Worm (Caenorhabditis elegans) whole organism, L4 larva: ENCODE data around the gene imph-1.

Experiments
- D1046.2 ChIP-seq: fragments of 200-800 bp; sonication (Bioruptor generic); IDR thresholded peaks from 2 replicates; pipeline ENCODE4 v1.3.6; 2022; ENCODE audit warnings: missing genetic modification characterization, missing compliant biosample characterization
- F10B5.3 ChIP-seq: sonication (generic microtip); optimal IDR thresholded peaks from 2 replicates; lab custom pipeline; 2016; ENCODE audit warnings: mild to moderate bottlenecking, missing genetic modification characterization, missing compliant biosample characterization
- Y48G9A.11 ChIP-seq: fragments of 200-800 bp; sonication (Bioruptor generic); IDR thresholded peaks from 2 replicates; pipeline ENCODE4 v1.3.6; 2022; ENCODE audit warnings: missing genetic modification reagents, missing genetic modification characterization, missing compliant biosample characterization
- Y5F2A.4 ChIP-seq: fragments of 200-800 bp; sonication (Bioruptor generic); optimal IDR thresholded peaks from 2 replicates; lab custom pipeline; 2018; ENCODE audit warnings: mild to moderate bottlenecking, missing genetic modification characterization, missing compliant biosample characterization
- Y75B8A.6 ChIP-seq: fragments of 200-800 bp; sonication (Bioruptor generic); IDR thresholded peaks from 2 replicates; pipeline ENCODE4 v1.3.6; 2022; ENCODE audit warnings: missing genetic modification reagents, missing genetic modification characterization, missing compliant biosample characterization
- aha-1 ChIP-seq: fragments of 150-350 bp; peaks from one replicate; lab custom pipeline; 2014; ENCODE audit warnings: missing biosample characterization, missing genetic modification characterization
- aly-2 ChIP-seq: sonication (generic microtip); optimal IDR thresholded peaks from 2 replicates; lab custom pipeline; 2018; ENCODE audit warnings: missing biosample characterization, missing genetic modification characterization
- ceh-20 ChIP-seq: fragments of 200-800 bp; sonication (Bioruptor generic); IDR thresholded peaks from 2 replicates; pipeline ENCODE4 v1.3.6; 2022; ENCODE audit warnings: missing genetic modification reagents, missing genetic modification characterization, missing compliant biosample characterization
- ceh-28 ChIP-seq: fragments of 150-350 bp; optimal IDR thresholded peaks from 2 replicates; lab custom pipeline; 2014; ENCODE audit warnings: missing biosample characterization, missing genetic modification reagents, missing genetic modification characterization
- ceh-32 ChIP-seq: sonication (generic microtip); optimal IDR thresholded peaks from 2 replicates; lab custom pipeline; 2016; ENCODE audit warnings: mild to moderate bottlenecking, missing genetic modification characterization, missing compliant biosample characterization; ENCODE audit not compliant: poor library complexity
- ceh-44 ChIP-seq: fragments of 200-800 bp; sonication (Bioruptor generic); IDR thresholded peaks from 2 replicates; pipeline ENCODE4 v1.3.6; 2022; ENCODE audit warnings: missing genetic modification reagents, missing genetic modification characterization, missing compliant biosample characterization
- ceh-82 ChIP-seq: sonication (generic microtip); optimal IDR thresholded peaks from 2 replicates; lab custom pipeline; 2017; ENCODE audit warnings: missing biosample characterization, missing genetic modification characterization
- ces-1 ChIP-seq: fragments of 150-350 bp; sonication (generic microtip); optimal IDR thresholded peaks from 4 replicates; lab custom pipeline; 2014; ENCODE audit warnings: missing biosample characterization, missing genetic modification reagents, missing genetic modification characterization
- cey-2 ChIP-seq: sonication (generic microtip); optimal IDR thresholded peaks from 3 replicates; lab custom pipeline; 2017; ENCODE audit warnings: missing genetic modification characterization, mild to moderate bottlenecking, missing compliant biosample characterization, antibody characterized with exemption, borderline replicate concordance; ENCODE audit not compliant: insufficient read depth
- daf-16 ChIP-seq, 3 experiments: sonication (generic microtip); optimal IDR thresholded peaks; 2 replicates each; lab custom pipeline; 2016 to 2017; ENCODE audit warnings: missing genetic modification characterization in 3 of 3, missing genetic modification reagents in 3 of 3, mild to moderate bottlenecking in 2 of 3, missing compliant biosample characterization in 2 of 3, missing biosample characterization in 1 of 3, moderate library complexity in 1 of 3
- daf-8 ChIP-seq: fragments of 200-800 bp; sonication (Bioruptor generic); IDR thresholded peaks from 2 replicates; pipeline ENCODE4 v1.3.6; 2022; ENCODE audit warnings: missing genetic modification characterization, missing compliant biosample characterization
- dmd-8 ChIP-seq: fragments of 200-800 bp; sonication (Bioruptor generic); IDR thresholded peaks from 2 replicates; pipeline ENCODE4 v1.3.6; 2022; ENCODE audit warnings: missing genetic modification characterization, missing compliant biosample characterization
- dpl-1 ChIP-seq: fragments of 150-350 bp; optimal IDR thresholded peaks from 2 replicates; lab custom pipeline; 2014; ENCODE audit warnings: missing biosample characterization, missing genetic modification reagents, missing genetic modification characterization
- duxl-1 ChIP-seq: sonication (generic microtip); optimal IDR thresholded peaks from 2 replicates; lab custom pipeline; 2016; ENCODE audit warnings: mild to moderate bottlenecking, missing genetic modification characterization, moderate library complexity, missing compliant biosample characterization; ENCODE audit not compliant: poor library complexity
- dve-1 ChIP-seq: sonication (generic microtip); optimal IDR thresholded peaks from 2 replicates; lab custom pipeline; 2017; ENCODE audit warnings: antibody characterized with exemption, mild to moderate bottlenecking, missing genetic modification characterization, missing compliant biosample characterization; ENCODE audit not compliant: insufficient read depth
- egl-27 ChIP-seq: sonication (generic microtip); optimal IDR thresholded peaks from 3 replicates; lab custom pipeline; 2017; ENCODE audit warnings: missing biosample characterization, missing genetic modification reagents, missing genetic modification characterization
- fos-1 ChIP-seq: fragments of 150-350 bp; optimal IDR thresholded peaks from 2 replicates; lab custom pipeline; 2014; ENCODE audit warnings: missing biosample characterization, missing genetic modification characterization
- hmg-1.1 ChIP-seq: fragments of 200-800 bp; sonication (Bioruptor generic); IDR thresholded peaks from 2 replicates; pipeline ENCODE4 v1.3.6; 2022; ENCODE audit warnings: missing genetic modification reagents, missing genetic modification characterization, missing compliant biosample characterization
- jun-1 ChIP-seq: fragments of 150-350 bp; optimal IDR thresholded peaks from 2 replicates; lab custom pipeline; 2014; ENCODE audit warnings: missing biosample characterization, missing genetic modification reagents, missing genetic modification characterization
- lin-15B ChIP-seq: fragments of 150-350 bp; sonication (generic microtip); optimal IDR thresholded peaks from 3 replicates; lab custom pipeline; 2014; ENCODE audit warnings: missing biosample characterization, missing genetic modification characterization
- lin-29 ChIP-seq: fragments of 200-800 bp; sonication (Bioruptor generic); IDR thresholded peaks from 2 replicates; pipeline ENCODE4 v1.3.6; 2022; ENCODE audit warnings: missing genetic modification reagents, missing genetic modification characterization, missing compliant biosample characterization
- lsy-2 ChIP-seq, 2 experiments: fragments of 150-350 bp in 1 of 2; sonication (generic microtip) in 1 of 2; optimal IDR thresholded peaks; 2 replicates each; lab custom pipeline; 2014 to 2017; ENCODE audit warnings: missing biosample characterization in 2 of 2, missing genetic modification characterization in 2 of 2
- madf-5 ChIP-seq, 2 experiments: fragments of 200-800 bp; sonication (Bioruptor generic); IDR thresholded peaks; 2 replicates each; pipeline ENCODE4 v1.3.6; 2022; ENCODE audit warnings: missing compliant biosample characterization in 2 of 2, missing genetic modification characterization in 2 of 2
- mdl-1 ChIP-seq, 2 experiments: fragments of 150-350 bp in 1 of 2; sonication (generic microtip) in 1 of 2; optimal IDR thresholded peaks; 2 replicates each; lab custom pipeline; 2014 to 2017; ENCODE audit warnings: missing biosample characterization in 2 of 2, missing genetic modification characterization in 2 of 2
- mep-1 ChIP-seq: fragments of 150-350 bp; sonication (generic microtip); optimal IDR thresholded peaks from 3 replicates; lab custom pipeline; 2014; ENCODE audit warnings: missing biosample characterization, missing genetic modification characterization
- mes-2 ChIP-seq: sonication (generic microtip); optimal IDR thresholded peaks from 2 replicates; lab custom pipeline; 2016; ENCODE audit warnings: missing genotype, mild to moderate bottlenecking, missing genetic modification characterization, missing compliant biosample characterization; ENCODE audit not compliant: poor library complexity, severe bottlenecking
- mxl-3 ChIP-seq: fragments of 200-800 bp; sonication (Bioruptor generic); optimal IDR thresholded peaks from 2 replicates; lab custom pipeline; 2018; ENCODE audit warnings: mild to moderate bottlenecking, missing genetic modification characterization, missing compliant biosample characterization
- nhr-11 ChIP-seq: fragments of 150-350 bp; optimal IDR thresholded peaks from 2 replicates; lab custom pipeline; 2014; ENCODE audit warnings: missing biosample characterization, missing genetic modification characterization
- nhr-237 ChIP-seq: sonication (generic microtip); optimal IDR thresholded peaks from 2 replicates; lab custom pipeline; 2017; ENCODE audit warnings: missing biosample characterization, missing genetic modification characterization
- nhr-6 ChIP-seq: fragments of 150-350 bp; optimal IDR thresholded peaks from 2 replicates; lab custom pipeline; 2014; ENCODE audit warnings: missing biosample characterization, missing genetic modification characterization
- php-3 ChIP-seq: fragments of 200-800 bp; sonication (Bioruptor generic); IDR thresholded peaks from 2 replicates; pipeline ENCODE4 v1.3.6; 2022; ENCODE audit warnings: missing genetic modification reagents, missing genetic modification characterization, missing compliant biosample characterization
- pqm-1 ChIP-seq: sonication (generic microtip); optimal IDR thresholded peaks from 2 replicates; lab custom pipeline; 2017; ENCODE audit warnings: missing biosample characterization, missing genetic modification characterization
- rbr-2 ChIP-seq: sonication (generic microtip); optimal IDR thresholded peaks from 2 replicates; lab custom pipeline; 2016; ENCODE audit warnings: missing genotype, missing genetic modification characterization, missing compliant biosample characterization
- spr-1 ChIP-seq: sonication (generic microtip); optimal IDR thresholded peaks from 2 replicates; lab custom pipeline; 2016; ENCODE audit warnings: mild to moderate bottlenecking, missing genetic modification characterization, missing compliant biosample characterization
- tra-1 ChIP-seq: fragments of 200-800 bp; sonication (Bioruptor generic); IDR thresholded peaks from 2 replicates; pipeline ENCODE4 v1.3.6; 2022; ENCODE audit warnings: missing genetic modification reagents, missing genetic modification characterization, missing compliant biosample characterization
- unc-62 ChIP-seq, 3 experiments: fragments of 150-350 bp in 1 of 3; sonication (generic microtip); optimal IDR thresholded peaks in 2 of 3; peaks in 1 of 3; 1 replicate in 1 of 3; 2 replicates in 2 of 3; lab custom pipeline; 2014 to 2017; ENCODE audit warnings: missing biosample characterization in 3 of 3, missing genetic modification characterization in 3 of 3, missing genetic modification reagents in 3 of 3, missing genotype in 1 of 3
- zag-1 ChIP-seq: fragments of 150-350 bp; optimal IDR thresholded peaks from 2 replicates; lab custom pipeline; 2014; ENCODE audit warnings: missing biosample characterization, missing genetic modification characterization
- ztf-11 ChIP-seq: fragments of 150-350 bp; optimal IDR thresholded peaks from 2 replicates; lab custom pipeline; 2014; ENCODE audit warnings: missing biosample characterization, missing genetic modification characterization

Gene imph-1

DNA sequence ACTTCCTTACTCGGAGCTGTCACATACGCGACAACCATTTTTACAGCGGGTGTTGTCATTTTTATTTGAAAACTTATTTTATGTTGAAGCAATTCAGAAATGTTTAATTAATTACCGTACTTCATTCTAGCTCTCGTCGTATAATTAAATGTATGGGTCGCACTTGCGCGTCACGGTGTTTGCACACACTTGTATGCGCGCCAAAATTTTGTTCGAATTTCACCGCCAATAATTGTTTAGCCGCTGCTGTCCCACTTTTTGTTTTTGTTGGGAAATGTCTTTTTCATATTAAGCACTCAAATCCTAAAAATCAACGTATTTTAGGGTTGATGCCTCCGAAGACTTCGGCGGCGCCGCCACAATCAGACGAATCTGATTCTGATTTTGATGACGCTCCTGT lies 33.8 kb downstream of the imph-1 start, which contains the start of the genes F35G12.7 and smc-4 (continued):
- TF ChIP-seq jun-1 (no peak), ces-1 (GFP tag; lab: Kevin White, UChicago) (no peak), ceh-20 (GFP tag; lab: Robert Waterston, UW) (no peak), rbr-2 (tag; lab: Kevin White, UChicago) (peak; percentile 26), fos-1 (no peak), aly-2 (tag; lab: Kevin White, UChicago) (no peak), unc-62 (GFP tag; optimal IDR thresholded peaks at IDR 0.05 in 1 of 2; lab: Kevin White, UChicago) (peak in 1 of 2 experiments; percentile 86), unc-62 (tag; optimal IDR thresholded peaks at IDR 0.05; lab: Kevin White, UChicago) (no peak), ceh-44 (GFP tag; lab: Robert Waterston, UW) (0 out of 2 replicates have a peak, but pooled peaks have one; percentile 30), mdl-1 (tag; optimal IDR thresholded peaks at IDR 0.05; lab: Kevin White, UChicago) (no peak), ceh-28 (tag; lab: Kevin White, UChicago) (no peak), F10B5.3 (tag; lab: Kevin White, UChicago) (no peak), Y48G9A.11 (GFP tag; lab: Robert Waterston, UW) (no peak), php-3 (GFP tag; lab: Robert Waterston, UW) (no peak), mes-2 (peak; percentile 78), aha-1 (no peak), lin-29 (GFP tag; lab: Robert Waterston, UW) (no peak), ceh-32 (tag; lab: Kevin White, UChicago) (no peak), D1046.2 (GFP tag; lab: Robert Waterston, UW) (no peak), dve-1 (tag; lab: Kevin White, UChicago) (no peak), Y5F2A.4 (GFP tag; lab: Kevin White, UChicago) (no peak), duxl-1 (tag; lab: Kevin White, UChicago) (no peak), tra-1 (GFP tag; lab: Robert Waterston, UW) (no peak), mxl-3 (GFP tag; lab: Kevin White, UChicago) (no peak), spr-1 (tag; lab: Kevin White, UChicago) (no peak), dpl-1 (GFP tag; lab: Kevin White, UChicago) (peak; percentile 85), madf-5 (GFP tag; IDR thresholded peaks at IDR 0.05; lab: Robert Waterston, UW) (no peak), ztf-11 (tag; lab: Kevin White, UChicago) (no peak), lsy-2 (tag; optimal IDR thresholded peaks at IDR 0.05; lab: Kevin White, UChicago) (peak; percentile 60 to 93), daf-8 (no peak), mep-1 (no peak), cey-2 (tag; lab: Kevin White, UChicago) (no peak), nhr-237 (tag; lab: Kevin White, UChicago) (no peak), Y75B8A.6 (GFP tag; lab: Robert Waterston, UW) (no peak), zag-1 (tag; lab: Kevin White, UChicago) (no peak), lin-15B (no peak), pqm-1 (tag; lab: Kevin White, UChicago) (no peak), hmg-1.1 (peak; percentile 34; the same call in 1 of the 2 replicates), daf-16 (GFP tag; optimal IDR thresholded peaks at IDR 0.05; lab: Kevin White, UChicago) (no peak), daf-16 (tag; optimal IDR thresholded peaks at IDR 0.05; lab: Kevin White, UChicago) (no peak), egl-27 (tag; lab: Kevin White, UChicago) (no peak), nhr-6 (peak; percentile 19), nhr-11 (tag; lab: Kevin White, UChicago) (no peak), dmd-8 (GFP tag; lab: Robert Waterston, UW) (no peak), ceh-82 (tag; lab: Kevin White, UChicago) (no peak)
